Worm (Caenorhabditis elegans): Measurements from ENCODE around the gene C14C10.1.

ce11 chrV:12563187-12563586, 24.9 kb upstream of the C14C10.1 start, which contains the start of gene mrps-5:
- TF ChIP-seq pha-4 (GFP tag; IDR thresholded peaks at IDR 0.05) = no peak
- TF ChIP-seq pha-4 (tag; optimal IDR thresholded peaks at IDR 0.05) = no peak
- no peak for TF ChIP-seq lim-7 (GFP tag; IDR thresholded peaks at IDR 0.05)
- TF ChIP-seq ceh-20 (GFP tag; IDR thresholded peaks at IDR 0.05) = no peak
- no peak for TF ChIP-seq dpl-1 (GFP tag; optimal IDR thresholded peaks at IDR 0.05)
- no peak for TF ChIP-seq ZK337.2 (GFP tag; IDR thresholded peaks at IDR 0.05)
- TF ChIP-seq mxl-3 (GFP tag; optimal IDR thresholded peaks at IDR 0.05) = no peak
- TF ChIP-seq unc-62 (GFP tag; optimal IDR thresholded peaks at IDR 0.05 in 1 of 2) = no peak
- no peak for TF ChIP-seq unc-62 (tag; optimal IDR thresholded peaks at IDR 0.05)

All from whole organism, L4 larva.